Worm (Caenorhabditis elegans): ENCODE measurements around the gene F55G11.7.

- TF ChIP-seq pag-3 (tag; optimal IDR thresholded peaks at IDR 0.05; ENCODE audit: borderline replicate concordance, insufficient read depth) (no peak), pqm-1 (tag; optimal IDR thresholded peaks at IDR 0.05) (no peak), mab-9 (GFP tag; IDR thresholded peaks at IDR 0.05) (no peak)
Observed at ce11 chrIV:12991629-12992028, 31.4 kb downstream of the F55G11.7 start, which contains the start of gene K10D11.5.

All from whole organism, L1 larva.